Worm (Caenorhabditis elegans) whole organism, young adult: ENCODE results near the gene ubc-22.

Experiments used
- B0035.1 ChIP-seq: sonication (generic microtip); optimal IDR thresholded peaks from 2 replicates; lab custom pipeline; 2016; ENCODE audit warnings: missing genetic modification characterization, mild to moderate bottlenecking, missing compliant biosample characterization, missing genotype, missing genetic modification reagents
- B0261.1 ChIP-seq: sonication (generic microtip); optimal IDR thresholded peaks from 2 replicates; lab custom pipeline; 2016; ENCODE audit warnings: mild to moderate bottlenecking, missing genetic modification characterization, moderate library complexity, missing compliant biosample characterization
- F10E7.11 ChIP-seq: sonication (generic microtip); optimal IDR thresholded peaks from 2 replicates; lab custom pipeline; 2017; ENCODE audit warnings: mild to moderate bottlenecking, missing genetic modification characterization, moderate library complexity, missing compliant biosample characterization
- F39B2.1 ChIP-seq: fragments of 200-800 bp; sonication (Bioruptor generic); IDR thresholded peaks from 2 replicates; pipeline ENCODE4 v1.3.6; 2022; ENCODE audit warnings: missing genetic modification reagents, missing genetic modification characterization, missing compliant biosample characterization
- F49E8.2 ChIP-seq: sonication (generic microtip); optimal IDR thresholded peaks from 3 replicates; lab custom pipeline; 2017; ENCODE audit warnings: missing genetic modification characterization, mild to moderate bottlenecking, missing compliant biosample characterization, antibody characterized with exemption, moderate library complexity; ENCODE audit not compliant: insufficient read depth
- F57C9.4 ChIP-seq: sonication (generic microtip); optimal IDR thresholded peaks from 2 replicates; lab custom pipeline; 2017; ENCODE audit warnings: mild to moderate bottlenecking, missing genetic modification characterization, missing compliant biosample characterization
- Y53G8AR.9 ChIP-seq: fragments of 200-800 bp; sonication (Bioruptor generic); conservative IDR thresholded peaks from 2 replicates; pipeline ENCODE4 v1.3.6; 2022; ENCODE audit warnings: missing genetic modification reagents, missing genetic modification characterization, missing compliant biosample characterization
- attf-3 ChIP-seq: fragments of 200-800 bp; sonication (Bioruptor generic); conservative IDR thresholded peaks from 2 replicates; pipeline ENCODE4 v1.3.6; 2022; ENCODE audit warnings: missing genetic modification reagents, missing genetic modification characterization, missing compliant biosample characterization
- attf-5 ChIP-seq: fragments of 200-800 bp; sonication (Bioruptor generic); optimal IDR thresholded peaks from 2 replicates; lab custom pipeline; 2018; ENCODE audit warnings: mild to moderate bottlenecking, missing genetic modification characterization, missing compliant biosample characterization
- bed-1 ChIP-seq: fragments of 200-800 bp; sonication (Bioruptor generic); IDR thresholded peaks from 2 replicates; pipeline ENCODE4 v1.3.6; 2022; ENCODE audit warnings: missing genetic modification reagents, missing genetic modification characterization, missing compliant biosample characterization
- ccch-3 ChIP-seq: fragments of 200-800 bp; sonication (Bioruptor generic); optimal IDR thresholded peaks from 2 replicates; lab custom pipeline; 2018; ENCODE audit warnings: mild to moderate bottlenecking, missing genetic modification characterization, missing compliant biosample characterization
- ceh-100 ChIP-seq: fragments of 200-800 bp; sonication (Bioruptor generic); IDR thresholded peaks from 2 replicates; pipeline ENCODE4 v1.3.6; 2022; ENCODE audit warnings: missing genetic modification reagents, missing genetic modification characterization, missing compliant biosample characterization
- ceh-27 ChIP-seq: fragments of 200-800 bp; sonication (Bioruptor generic); optimal IDR thresholded peaks from 2 replicates; lab custom pipeline; 2018; ENCODE audit warnings: mild to moderate bottlenecking, missing genetic modification characterization, moderate library complexity, missing compliant biosample characterization
- die-1 ChIP-seq: sonication (generic microtip); optimal IDR thresholded peaks from 2 replicates; lab custom pipeline; 2016; ENCODE audit warnings: missing genotype, mild to moderate bottlenecking, missing genetic modification characterization, missing compliant biosample characterization
- dpff-1 ChIP-seq: sonication (generic microtip); optimal IDR thresholded peaks from 2 replicates; lab custom pipeline; 2017; ENCODE audit warnings: mild to moderate bottlenecking, missing genetic modification characterization, missing compliant biosample characterization
- egl-44 ChIP-seq: fragments of 200-800 bp; sonication (Bioruptor generic); IDR thresholded peaks from 2 replicates; pipeline ENCODE4 v1.3.6; 2022; ENCODE audit warnings: missing genetic modification reagents, missing genetic modification characterization, missing compliant biosample characterization
- ekl-4 ChIP-seq: fragments of 200-800 bp; sonication (Bioruptor generic); IDR thresholded peaks from 2 replicates; pipeline ENCODE4 v1.3.6; 2022; ENCODE audit warnings: missing genetic modification reagents, missing genetic modification characterization, missing compliant biosample characterization
- ets-4 ChIP-seq: fragments of 200-800 bp; sonication (Bioruptor generic); optimal IDR thresholded peaks from 2 replicates; lab custom pipeline; 2018; ENCODE audit warnings: mild to moderate bottlenecking, missing genetic modification characterization, missing compliant biosample characterization
- gei-17 ChIP-seq: fragments of 200-800 bp; sonication (Bioruptor generic); optimal IDR thresholded peaks from 2 replicates; lab custom pipeline; 2018; ENCODE audit warnings: mild to moderate bottlenecking, missing genetic modification characterization, missing compliant biosample characterization
- him-1 ChIP-seq: sonication (generic microtip); optimal IDR thresholded peaks from 2 replicates; lab custom pipeline; 2016; ENCODE audit warnings: missing genotype, missing genetic modification reagents, missing genetic modification characterization, missing compliant biosample characterization
- hlh-26 ChIP-seq: fragments of 200-800 bp; sonication (Bioruptor generic); conservative IDR thresholded peaks from 2 replicates; pipeline ENCODE4 v1.3.6; 2022; ENCODE audit warnings: missing genetic modification reagents, missing genetic modification characterization, missing compliant biosample characterization
- hmg-1.2 ChIP-seq: fragments of 200-800 bp; sonication (Bioruptor generic); IDR thresholded peaks from 2 replicates; pipeline ENCODE4 v1.3.6; 2022; ENCODE audit warnings: missing genetic modification reagents, missing genetic modification characterization, missing compliant biosample characterization
- let-526 ChIP-seq: fragments of 200-800 bp; sonication (Bioruptor generic); IDR thresholded peaks from 2 replicates; pipeline ENCODE4 v1.3.6; 2022; ENCODE audit warnings: missing genetic modification reagents, missing genetic modification characterization, missing compliant biosample characterization
- lsl-1 ChIP-seq: fragments of 200-800 bp; sonication (Bioruptor generic); optimal IDR thresholded peaks from 2 replicates; lab custom pipeline; 2018; ENCODE audit warnings: mild to moderate bottlenecking, missing genetic modification characterization, moderate library complexity, missing compliant biosample characterization
- madf-10 ChIP-seq: sonication (generic microtip); optimal IDR thresholded peaks from 2 replicates; lab custom pipeline; 2016; ENCODE audit warnings: mild to moderate bottlenecking, missing genetic modification characterization, missing compliant biosample characterization
- nfya-1 ChIP-seq: sonication (generic microtip); optimal IDR thresholded peaks from 2 replicates; lab custom pipeline; 2017; ENCODE audit warnings: antibody characterized with exemption, missing compliant biosample characterization, missing genetic modification characterization, borderline replicate concordance; ENCODE audit not compliant: insufficient read depth
- nfya-2 ChIP-seq: fragments of 200-800 bp; sonication (Bioruptor generic); IDR thresholded peaks from 2 replicates; pipeline ENCODE4 v1.3.6; 2022; ENCODE audit warnings: missing genetic modification reagents, missing genetic modification characterization, missing compliant biosample characterization
- pbrm-1 ChIP-seq: fragments of 200-800 bp; sonication (Bioruptor generic); IDR thresholded peaks from 2 replicates; pipeline ENCODE4 v1.3.6; 2022; ENCODE audit warnings: missing genetic modification reagents, missing genetic modification characterization, missing compliant biosample characterization
- rcor-1 ChIP-seq: fragments of 200-800 bp; sonication (Bioruptor generic); IDR thresholded peaks from 2 replicates; pipeline ENCODE4 v1.3.6; 2022; ENCODE audit warnings: missing genetic modification reagents, missing genetic modification characterization, missing compliant biosample characterization
- repo-1 ChIP-seq: sonication (generic microtip); optimal IDR thresholded peaks from 2 replicates; lab custom pipeline; 2017; ENCODE audit warnings: mild to moderate bottlenecking, missing genetic modification characterization, missing compliant biosample characterization
- snpc-3.4 ChIP-seq: sonication (generic microtip); optimal IDR thresholded peaks from 2 replicates; lab custom pipeline; 2017; ENCODE audit warnings: missing genetic modification characterization, mild to moderate bottlenecking, missing compliant biosample characterization, antibody characterized with exemption, moderate library complexity, missing genotype, missing genetic modification reagents
- sptf-2 ChIP-seq: fragments of 200-800 bp; sonication (Bioruptor generic); optimal IDR thresholded peaks from 2 replicates; lab custom pipeline; 2018; ENCODE audit warnings: mild to moderate bottlenecking, missing genetic modification characterization, missing compliant biosample characterization
- unc-130 ChIP-seq: sonication (generic microtip); optimal IDR thresholded peaks from 2 replicates; lab custom pipeline; 2016; ENCODE audit warnings: missing genetic modification reagents, missing genetic modification characterization, missing compliant biosample characterization
- unc-62 ChIP-seq: fragments of 150-350 bp; optimal IDR thresholded peaks from 2 replicates; lab custom pipeline; 2014; ENCODE audit warnings: missing biosample characterization, missing genetic modification reagents, missing genetic modification characterization
- ztf-25 ChIP-seq: fragments of 200-800 bp; sonication (Bioruptor generic); IDR thresholded peaks from 2 replicates; pipeline ENCODE4 v1.3.6; 2022; ENCODE audit warnings: missing genetic modification reagents, missing genetic modification characterization, missing compliant biosample characterization
- ztf-6 ChIP-seq: fragments of 200-800 bp; sonication (Bioruptor generic); IDR thresholded peaks from 2 replicates; pipeline ENCODE4 v1.3.6; 2022; ENCODE audit warnings: missing genetic modification reagents, missing genetic modification characterization, missing compliant biosample characterization

Gene ubc-22

ce11 chrX:8902920-8903319, 34.0 kb upstream of the ubc-22 start:
- no peak for TF ChIP-seq B0261.1 (tag; lab: Kevin White, UChicago)
- no peak for TF ChIP-seq Y53G8AR.9
- TF ChIP-seq ztf-25 (GFP tag; lab: Robert Waterston, UW) = no peak
- no peak for TF ChIP-seq B0035.1
- no peak for TF ChIP-seq snpc-3.4 (tag; lab: Kevin White, UChicago)
- no peak for TF ChIP-seq pbrm-1 (GFP tag; lab: Robert Waterston, UW)
- TF ChIP-seq let-526 (GFP tag; lab: Robert Waterston, UW) = no peak
- no peak for TF ChIP-seq sptf-2
- no peak for TF ChIP-seq die-1
- no peak for TF ChIP-seq madf-10 (tag; lab: Kevin White, UChicago)
- no peak for TF ChIP-seq F10E7.11 (tag; lab: Kevin White, UChicago)
- no peak for TF ChIP-seq ccch-3 (GFP tag; lab: Kevin White, UChicago)
- no peak for TF ChIP-seq attf-5 (GFP tag; lab: Kevin White, UChicago)
- TF ChIP-seq unc-62 (GFP tag; lab: Kevin White, UChicago) = no peak
- TF ChIP-seq repo-1 (tag; lab: Kevin White, UChicago) = no peak
- no peak for TF ChIP-seq F49E8.2 (tag; lab: Kevin White, UChicago)
- TF ChIP-seq dpff-1 (tag; lab: Kevin White, UChicago) = no peak

- TF ChIP-seq him-1 (tag; lab: Kevin White, UChicago) (no peak), ceh-27 (GFP tag; lab: Kevin White, UChicago) (no peak), madf-10 (tag; lab: Kevin White, UChicago) (no peak), ceh-100 (GFP tag; lab: Robert Waterston, UW) (no peak), nfya-1 (tag; lab: Kevin White, UChicago) (no peak), gei-17 (GFP tag; lab: Kevin White, UChicago) (no peak), ztf-6 (no peak), lsl-1 (no peak), rcor-1 (no peak), hlh-26 (GFP tag; lab: Robert Waterston, UW) (no peak), F57C9.4 (tag; lab: Kevin White, UChicago) (no peak), F39B2.1 (GFP tag; lab: Robert Waterston, UW) (no peak), bed-1 (GFP tag; lab: Robert Waterston, UW) (no peak), unc-130 (GFP tag; lab: Kevin White, UChicago) (no peak)
Observed at ce11 chrX:8892808-8893207, 23.8 kb upstream of the ubc-22 start, which contains the start of gene C13E3.1. Gene C13E3.1 (plus strand): TSS chrX:8893108.

ce11 chrX:8891393-8891953, 22.5 kb upstream of the ubc-22 start:
- TF ChIP-seq attf-3 (GFP tag; lab: Robert Waterston, UW) (no peak), egl-44 (no peak), nfya-2 (GFP tag; lab: Robert Waterston, UW) (no peak), madf-10 (tag; lab: Kevin White, UChicago) (no peak), ztf-6 (no peak), hmg-1.2 (no peak), ekl-4 (no peak), ets-4 (GFP tag; lab: Kevin White, UChicago) (no peak)
